Fruit fly (Drosophila melanogaster): Measurements from ENCODE around the gene MED6.

Gene MED6

DNA sequence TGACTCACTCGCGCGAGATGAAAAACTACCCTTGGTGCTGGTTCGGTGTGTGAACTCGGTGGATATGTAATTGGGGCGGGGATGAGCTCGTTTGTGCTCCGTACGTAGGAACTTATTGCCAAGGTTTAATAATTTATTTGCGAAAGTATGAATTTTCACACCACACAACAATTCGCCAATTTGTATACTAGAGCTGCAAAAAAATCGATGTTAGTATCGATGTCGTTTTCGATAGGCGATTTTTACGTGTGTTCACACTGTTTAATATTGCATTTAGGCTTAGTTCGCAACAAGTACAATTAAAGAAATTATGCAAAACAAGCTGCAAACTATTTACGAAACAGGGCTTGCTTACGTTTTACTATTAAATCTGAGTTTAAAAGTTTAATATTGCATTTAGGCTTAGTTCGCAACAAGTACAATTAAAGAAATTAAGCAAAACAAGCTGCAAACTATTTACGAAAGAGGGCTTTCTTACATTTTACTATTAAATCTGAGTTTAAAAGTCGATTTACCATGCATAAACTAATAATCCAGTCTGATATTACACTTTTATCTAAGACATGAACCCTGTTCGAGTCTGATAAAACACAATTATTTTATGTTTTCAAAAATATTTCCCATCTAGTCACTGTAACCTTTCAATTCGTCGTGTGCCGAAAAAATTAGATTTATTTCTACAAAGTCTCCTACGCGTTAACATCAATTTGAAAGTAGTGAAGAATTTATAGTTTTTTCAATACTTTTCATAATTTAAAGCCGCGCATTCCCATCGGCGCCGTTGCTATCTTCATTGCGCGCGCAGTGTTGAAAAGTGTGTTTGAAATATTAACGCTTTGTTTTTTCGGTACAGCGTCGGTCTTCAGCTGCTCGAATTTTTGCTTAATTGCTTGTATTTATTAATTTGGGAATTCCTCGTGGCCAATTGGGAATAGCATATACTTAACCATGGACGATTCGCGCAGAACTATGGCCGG is 5.5 kb downstream of the MED6 start, which contains the start of the genes Snap24 and CG8478 (continued):
- TF ChIP-seq wek (GFP tag; optimal IDR thresholded peaks at IDR 0.05) = no peak
- peak; percentile 84 for TF ChIP-seq CG30020 (tag; optimal IDR thresholded peaks at IDR 0.05)
- TF ChIP-seq bcd (GFP tag; optimal IDR thresholded peaks at IDR 0.05) = no peak
- no peak for TF ChIP-seq Gug (GFP tag; IDR thresholded peaks at IDR 0.05)
- TF ChIP-seq Oaz (GFP tag; IDR thresholded peaks at IDR 0.05) = no peak
- no peak for TF ChIP-seq Fer2 (tag; optimal IDR thresholded peaks at IDR 0.05)
- TF ChIP-seq CG14050 (GFP tag; IDR thresholded peaks at IDR 0.05) = no peak
- no peak for TF ChIP-seq TFAM (GFP tag; optimal IDR thresholded peaks at IDR 0.05)
- no peak for TF ChIP-seq seq (GFP tag; IDR thresholded peaks at IDR 0.05)
- TF ChIP-seq Sox102F (GFP tag; optimal IDR thresholded peaks at IDR 0.05) = no peak
- peak; percentile 6 for TF ChIP-seq CG2712 (tag; optimal IDR thresholded peaks at IDR 0.05)
- TF ChIP-seq wor (GFP tag; IDR thresholded peaks at IDR 0.05) = no peak
- peak; percentile 13 for TF ChIP-seq Xbp1 (GFP tag; optimal IDR thresholded peaks at IDR 0.05)
- no peak for TF ChIP-seq CG17385 (GFP tag; optimal IDR thresholded peaks at IDR 0.05)
- TF ChIP-seq hbn (GFP tag; IDR thresholded peaks at IDR 0.05; ENCODE audit: partially characterized antibody) = peak; percentile 65
- TF ChIP-seq zfh2 (GFP tag; optimal IDR thresholded peaks at IDR 0.05) = no peak
- TF ChIP-seq zen2 (GFP tag; IDR thresholded peaks at IDR 0.05; ENCODE audit: partially characterized antibody) = peak; percentile 66; the same call in 2 of the 3 replicates
- no peak for TF ChIP-seq CG8089 (GFP tag; optimal IDR thresholded peaks at IDR 0.05)
- TF ChIP-seq sens (GFP tag) = peak; percentile 91
- no peak for TF ChIP-seq ci (GFP tag; IDR thresholded peaks at IDR 0.05)
- no peak for TF ChIP-seq Taf1 (GFP tag; IDR thresholded peaks at IDR 0.05)
- no peak for TF ChIP-seq Antp (GFP tag; optimal IDR thresholded peaks at IDR 0.05)
- no peak for TF ChIP-seq Max (GFP tag; optimal IDR thresholded peaks at IDR 0.05)
- no peak for TF ChIP-seq CG3407 (GFP tag; optimal IDR thresholded peaks at IDR 0.05)
- no peak for TF ChIP-seq ro (GFP tag; IDR thresholded peaks at IDR 0.05)
- TF ChIP-seq insv (GFP tag; optimal IDR thresholded peaks at IDR 0.05) = no peak
- TF ChIP-seq cg (GFP tag; optimal IDR thresholded peaks at IDR 0.05) = no peak
- TF ChIP-seq pnt (GFP tag; optimal IDR thresholded peaks at IDR 0.05) = no peak
- no peak for TF ChIP-seq HLHmδ (GFP tag; optimal IDR thresholded peaks at IDR 0.05)
- no peak for TF ChIP-seq CG5953 (GFP tag; IDR thresholded peaks at IDR 0.05)
- TF ChIP-seq ranshi (GFP tag; IDR thresholded peaks at IDR 0.05) = no peak
- TF ChIP-seq onecut (GFP tag; IDR thresholded peaks at IDR 0.05) = peak; percentile 31; the same call in 1 of the 2 replicates
- no peak for TF ChIP-seq CG1647 (GFP tag; optimal IDR thresholded peaks at IDR 0.05)
- TF ChIP-seq CG17359 (tag; optimal IDR thresholded peaks at IDR 0.05) = no peak
- TF ChIP-seq Doc2 (GFP tag; IDR thresholded peaks at IDR 0.05) = no peak
- no peak for TF ChIP-seq ap (GFP tag; IDR thresholded peaks at IDR 0.05)
- no peak for TF ChIP-seq CG11247 (GFP tag; IDR thresholded peaks at IDR 0.05)
- peak; percentile 75 for TF ChIP-seq Myb (GFP tag; optimal IDR thresholded peaks at IDR 0.05)
- TF ChIP-seq CG10366 (GFP tag; IDR thresholded peaks at IDR 0.05) = no peak
- no peak for TF ChIP-seq NC2α (GFP tag; optimal IDR thresholded peaks at IDR 0.05)
- TF ChIP-seq phol (tag; optimal IDR thresholded peaks at IDR 0.05) = peak; percentile 22
- no peak for TF ChIP-seq HmgD (GFP tag; optimal IDR thresholded peaks at IDR 0.05)
- no peak for TF ChIP-seq ab (GFP tag; optimal IDR thresholded peaks at IDR 0.05)
- TF ChIP-seq Lpt (GFP tag; optimal IDR thresholded peaks at IDR 0.05) = no peak
- TF ChIP-seq CG1792 (GFP tag; optimal IDR thresholded peaks at IDR 0.05) = no peak
- TF ChIP-seq Side (GFP tag; optimal IDR thresholded peaks at IDR 0.05) = no peak
- TF ChIP-seq vfl (GFP tag; optimal IDR thresholded peaks at IDR 0.05) = no peak
- no peak for TF ChIP-seq wdn (GFP tag; IDR thresholded peaks at IDR 0.05)
- TF ChIP-seq ara (GFP tag; IDR thresholded peaks at IDR 0.05) = no peak
- TF ChIP-seq btn (GFP tag; optimal IDR thresholded peaks at IDR 0.05) = no peak
- peak; percentile 25 for TF ChIP-seq Ets97D (GFP tag; optimal IDR thresholded peaks at IDR 0.05)
